Worm (Caenorhabditis elegans) whole organism, L3 larva: ENCODE data around the gene Y69A2AR.23.

Experiments
- aly-2 ChIP-seq: fragments of 150-350 bp; optimal IDR thresholded peaks from 2 replicates; lab custom pipeline; 2014; ENCODE audit warnings: missing biosample characterization, missing genetic modification characterization
- egl-27 ChIP-seq: sonication (generic microtip); optimal IDR thresholded peaks from 4 replicates; lab custom pipeline; 2017; ENCODE audit warnings: missing biosample characterization, missing genetic modification reagents, missing genetic modification characterization
- nhr-237 ChIP-seq: fragments of 150-350 bp; optimal IDR thresholded peaks from 2 replicates; lab custom pipeline; 2014; ENCODE audit warnings: missing biosample characterization, missing genetic modification characterization

DNA sequence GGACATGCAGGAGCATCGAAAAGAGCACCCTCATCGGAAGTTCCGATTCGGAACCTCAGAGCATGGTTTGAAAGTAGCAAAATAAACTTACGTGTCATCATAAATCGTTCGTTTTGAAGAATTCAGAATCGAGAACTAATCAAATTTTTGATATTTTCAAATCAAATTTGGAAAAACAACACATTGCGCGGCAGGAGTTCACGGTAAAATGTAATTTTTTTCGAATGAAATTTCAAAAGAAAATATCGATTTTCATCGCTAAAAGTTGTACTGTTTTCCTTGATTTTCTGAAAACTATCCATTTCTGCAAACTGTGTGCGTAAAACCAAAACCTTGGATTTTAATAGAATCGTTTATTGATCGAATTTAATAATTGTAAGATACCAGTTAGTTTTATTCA is 12.5 kb upstream of the Y69A2AR.23 start, which contains the start of gene Y69A2AR.24:
- no peak for TF ChIP-seq egl-27 (tag; lab: Kevin White, UChicago)
- TF ChIP-seq nhr-237 (tag; lab: Kevin White, UChicago), result no peak
- no peak for TF ChIP-seq aly-2
